Fruit fly (Drosophila melanogaster) whole organism: ENCODE measurements around the gene Fad2.

Experiments
- CG8478 ChIP-seq: fragments of >200 bp; optimal IDR thresholded peaks from 2 replicates; lab custom pipeline; 2018; ENCODE audit warnings: inconsistent platforms
- EcR ChIP-seq, 2 experiments: fragments of >200 bp; optimal IDR thresholded peaks; 2 replicates each; lab custom pipeline; 2017; ENCODE audit warnings: missing biosample characterization in 2 of 2, missing genetic modification characterization in 2 of 2, missing genetic modification reagents in 2 of 2
- pan ChIP-seq: fragments of >200 bp; optimal IDR thresholded peaks from 2 replicates; lab custom pipeline; 2017
- psq ChIP-seq: fragments of >200 bp; optimal IDR thresholded peaks from 2 replicates; lab custom pipeline; 2017
- usp ChIP-seq: fragments of >200 bp; optimal IDR thresholded peaks from 2 replicates; lab custom pipeline; 2017; ENCODE audit warnings: missing biosample characterization, missing genetic modification characterization, mixed read lengths

DNA sequence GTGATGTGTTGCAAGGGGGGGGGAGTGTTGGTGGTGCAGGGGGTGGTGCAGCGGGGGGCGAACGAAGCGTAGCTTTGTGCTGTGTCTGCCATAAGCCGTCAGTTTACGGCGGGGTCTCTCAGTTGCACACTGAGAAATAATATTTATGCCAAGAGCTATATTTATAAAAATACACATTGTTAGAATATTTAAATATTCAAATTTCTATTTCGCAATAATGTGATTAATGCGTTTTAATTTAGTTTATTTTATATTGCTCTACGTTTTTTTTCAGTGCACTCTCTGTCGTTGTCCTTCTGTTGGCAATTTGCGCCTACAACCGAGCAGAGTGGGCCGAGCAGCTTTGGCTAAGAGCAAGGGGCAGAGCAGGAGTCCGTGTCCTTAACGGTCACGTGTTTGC lies 36.7 kb upstream of the Fad2 start:
- TF ChIP-seq pan (lab: Kevin White, UChicago) (no peak), CG8478 (no peak), psq (lab: Kevin White, UChicago) (no peak), usp (no peak), EcR (GFP tag; optimal IDR thresholded peaks at IDR 0.05; lab: Kevin White, UChicago) (no peak)
